Fruit fly (Drosophila melanogaster) whole organism, embryonic: Measurements from ENCODE around the gene CG15046.

Source experiments
- CG10321 ChIP-seq: fragments of 200-800 bp; sonication (Bioruptor generic); IDR thresholded peaks from 2 replicates; pipeline ENCODE4 v1.3.6; 2022; ENCODE audit warnings: missing biosample characterization, missing genetic modification characterization
- CG13296 ChIP-seq: fragments of 200-800 bp; sonication (Bioruptor generic); optimal IDR thresholded peaks from 3 replicates; lab custom pipeline; 2018; ENCODE audit warnings: missing biosample characterization, mild to moderate bottlenecking, missing genetic modification characterization
- CG13424 ChIP-seq: fragments of 200-800 bp; sonication (Bioruptor generic); optimal IDR thresholded peaks from 2 replicates; lab custom pipeline; 2019; ENCODE audit warnings: missing biosample characterization, mild to moderate bottlenecking, missing genetic modification characterization, moderate library complexity
- CG1792 ChIP-seq: fragments of 200-800 bp; sonication (Bioruptor generic); optimal IDR thresholded peaks from 2 replicates; lab custom pipeline; 2016; ENCODE audit warnings: missing biosample characterization, missing genetic modification characterization
- CG18011 ChIP-seq: fragments of 200-800 bp; sonication (Bioruptor generic); optimal IDR thresholded peaks from 2 replicates; lab custom pipeline; 2017; ENCODE audit warnings: missing biosample characterization, missing genetic modification characterization, mild to moderate bottlenecking, moderate library complexity, missing genotype
- CG18599 ChIP-seq: fragments of 200-800 bp; sonication (Bioruptor generic); optimal IDR thresholded peaks from 3 replicates; lab custom pipeline; 2017; ENCODE audit warnings: missing biosample characterization, missing genetic modification characterization, mild to moderate bottlenecking, moderate library complexity, missing genetic modification reagents
- CG34422 ChIP-seq: fragments of 200-800 bp; sonication (Bioruptor generic); IDR thresholded peaks from 3 replicates; pipeline ENCODE4 v1.3.6; 2022; ENCODE audit warnings: missing biosample characterization, missing genetic modification characterization
- CG42726 ChIP-seq: fragments of 200-800 bp; sonication (Bioruptor generic); IDR thresholded peaks from 2 replicates; pipeline ENCODE4 v1.3.6; 2022; ENCODE audit warnings: missing biosample characterization, missing genetic modification characterization; ENCODE audit not compliant: partially characterized antibody
- CG4730 ChIP-seq: fragments of 200-800 bp; sonication (Bioruptor generic); IDR thresholded peaks from 2 replicates; pipeline ENCODE4 v1.3.6; 2022; ENCODE audit warnings: missing biosample characterization, missing genetic modification characterization
- CG6272 ChIP-seq: fragments of 200-800 bp; sonication (Bioruptor generic); IDR thresholded peaks from 2 replicates; pipeline ENCODE4 v1.3.6; 2022; ENCODE audit warnings: missing biosample characterization, missing genetic modification characterization
- CG7745 ChIP-seq: fragments of 200-800 bp; sonication (Bioruptor generic); optimal IDR thresholded peaks from 2 replicates; lab custom pipeline; 2018; ENCODE audit warnings: missing biosample characterization, mild to moderate bottlenecking, missing genetic modification characterization, moderate library complexity
- Camta ChIP-seq: fragments of 200-800 bp; sonication (Bioruptor generic); optimal IDR thresholded peaks from 2 replicates; lab custom pipeline; 2016; ENCODE audit warnings: missing biosample characterization, missing genetic modification characterization
- D19B ChIP-seq: fragments of 200-800 bp; sonication (Bioruptor generic); optimal IDR thresholded peaks from 2 replicates; lab custom pipeline; 2017; ENCODE audit warnings: missing biosample characterization, mild to moderate bottlenecking, missing genetic modification characterization
- E2f1 ChIP-seq: fragments of 200-800 bp; sonication (Bioruptor generic); IDR thresholded peaks from 2 replicates; pipeline ENCODE4 v1.3.6; 2022; ENCODE audit warnings: missing biosample characterization, missing genetic modification characterization
- ERR ChIP-seq: fragments of 200-800 bp; sonication (Bioruptor generic); optimal IDR thresholded peaks from 2 replicates; lab custom pipeline; 2016; ENCODE audit warnings: missing biosample characterization, missing genetic modification characterization
- Eip74EF ChIP-seq, 2 experiments: fragments of 200-800 bp in 1 of 2; fragments of >200 bp in 1 of 2; sonication (Bioruptor generic) in 1 of 2; optimal IDR thresholded peaks; 2 replicates each; lab custom pipeline; 2017 to 2019; ENCODE audit warnings: missing biosample characterization in 2 of 2, missing genetic modification characterization in 2 of 2, mild to moderate bottlenecking in 1 of 2, moderate library complexity in 1 of 2
- Fer2 ChIP-seq: fragments of 200-800 bp; sonication (Bioruptor generic); optimal IDR thresholded peaks from 2 replicates; lab custom pipeline; 2018; ENCODE audit warnings: missing biosample characterization, mild to moderate bottlenecking, missing genetic modification characterization, moderate library complexity
- HHEX ChIP-seq: fragments of 200-800 bp; sonication (Bioruptor generic); optimal IDR thresholded peaks from 3 replicates; lab custom pipeline; 2017; ENCODE audit warnings: missing biosample characterization, mild to moderate bottlenecking, missing genetic modification characterization, missing genetic modification reagents
- HLH3B ChIP-seq: fragments of 200-800 bp; sonication (Bioruptor generic); IDR thresholded peaks from 2 replicates; pipeline ENCODE4 v1.3.6; 2022; ENCODE audit warnings: missing biosample characterization, missing genetic modification characterization
- Hmr ChIP-seq: fragments of 200-800 bp; sonication (Bioruptor generic); optimal IDR thresholded peaks from 3 replicates; lab custom pipeline; 2017; ENCODE audit warnings: mild to moderate bottlenecking, missing biosample characterization, missing genetic modification reagents, missing genetic modification characterization
- Hmx ChIP-seq: fragments of 200-800 bp; sonication (Bioruptor generic); optimal IDR thresholded peaks from 2 replicates; lab custom pipeline; 2016; ENCODE audit warnings: missing biosample characterization, missing genetic modification characterization
- Kr ChIP-seq: fragments of 200-800 bp; sonication (Bioruptor generic); optimal IDR thresholded peaks from 2 replicates; lab custom pipeline; 2017; ENCODE audit warnings: missing biosample characterization, mild to moderate bottlenecking, missing genetic modification characterization
- Lhr ChIP-seq: fragments of 200-800 bp; sonication (Bioruptor generic); optimal IDR thresholded peaks from 3 replicates; lab custom pipeline; 2017; ENCODE audit warnings: mild to moderate bottlenecking, missing biosample characterization, missing genetic modification reagents, missing genetic modification characterization
- Max ChIP-seq: fragments of 200-800 bp; sonication (Bioruptor generic); optimal IDR thresholded peaks from 2 replicates; lab custom pipeline; 2016; ENCODE audit warnings: missing biosample characterization, mild to moderate bottlenecking, missing genetic modification characterization
- Mrtf ChIP-seq: fragments of 200-800 bp; sonication (Bioruptor generic); IDR thresholded peaks from 3 replicates; pipeline ENCODE4 v1.3.6; 2022; ENCODE audit warnings: missing biosample characterization, missing genetic modification characterization
- Pdp1 ChIP-seq, 2 experiments: fragments of 200-800 bp; sonication (Bioruptor generic); optimal IDR thresholded peaks; 3 replicates each; lab custom pipeline; 2016; ENCODE audit warnings: missing biosample characterization in 2 of 2, missing genetic modification characterization in 2 of 2, mild to moderate bottlenecking in 1 of 2, moderate library complexity in 1 of 2
- Six4 ChIP-seq: fragments of 200-800 bp; sonication (Bioruptor generic); optimal IDR thresholded peaks from 2 replicates; lab custom pipeline; 2016; ENCODE audit warnings: missing biosample characterization, missing genetic modification characterization
- ab ChIP-seq: fragments of 200-800 bp; sonication (Bioruptor generic); optimal IDR thresholded peaks from 2 replicates; lab custom pipeline; 2016; ENCODE audit warnings: missing biosample characterization, missing genetic modification characterization
- aop ChIP-seq: fragments of 200-800 bp; sonication (Bioruptor generic); IDR thresholded peaks from 2 replicates; pipeline ENCODE4 v1.3.6; 2022; ENCODE audit warnings: missing biosample characterization, missing genetic modification characterization
- ash1 ChIP-seq: fragments of 200-800 bp; sonication (Bioruptor generic); optimal IDR thresholded peaks from 2 replicates; lab custom pipeline; 2018; ENCODE audit warnings: missing biosample characterization, mild to moderate bottlenecking, missing genetic modification characterization
- az2 ChIP-seq: fragments of 200-800 bp; sonication (Bioruptor generic); optimal IDR thresholded peaks from 3 replicates; lab custom pipeline; 2016; ENCODE audit warnings: missing biosample characterization, missing genetic modification characterization
- bowl ChIP-seq: fragments of 200-800 bp; sonication (Bioruptor generic); IDR thresholded peaks from 2 replicates; pipeline ENCODE4 v1.3.6; 2022; ENCODE audit warnings: missing biosample characterization, missing genetic modification characterization
- br ChIP-seq: fragments of >200 bp; optimal IDR thresholded peaks from 2 replicates; lab custom pipeline; 2017
- crc ChIP-seq: fragments of 200-800 bp; sonication (Bioruptor generic); optimal IDR thresholded peaks from 2 replicates; lab custom pipeline; 2016; ENCODE audit warnings: missing biosample characterization, missing genetic modification characterization
- ewg ChIP-seq: fragments of 200-800 bp; sonication (Bioruptor generic); optimal IDR thresholded peaks from 3 replicates; lab custom pipeline; 2017; ENCODE audit warnings: mild to moderate bottlenecking, missing biosample characterization, missing genetic modification reagents, missing genetic modification characterization
- fd64A ChIP-seq: fragments of 200-800 bp; sonication (Bioruptor generic); optimal IDR thresholded peaks from 3 replicates; lab custom pipeline; 2018; ENCODE audit warnings: missing biosample characterization, mild to moderate bottlenecking, missing genetic modification characterization
- gcm2 ChIP-seq: fragments of 200-800 bp; sonication (Bioruptor generic); optimal IDR thresholded peaks from 2 replicates; lab custom pipeline; 2016; ENCODE audit warnings: missing biosample characterization, missing genetic modification characterization
- grn ChIP-seq: fragments of 200-800 bp; sonication (Bioruptor generic); optimal IDR thresholded peaks from 3 replicates; lab custom pipeline; 2017; ENCODE audit warnings: missing biosample characterization, missing genetic modification characterization
- inv ChIP-seq: fragments of 200-800 bp; sonication (Bioruptor generic); IDR thresholded peaks from 2 replicates; pipeline ENCODE4 v1.3.6; 2022; ENCODE audit warnings: missing biosample characterization, missing genetic modification characterization; ENCODE audit not compliant: partially characterized antibody
- jigr1 ChIP-seq: fragments of 200-800 bp; sonication (Bioruptor generic); IDR thresholded peaks from 3 replicates; pipeline ENCODE4 v1.3.6; 2022; ENCODE audit warnings: missing biosample characterization, missing genetic modification characterization
- klu ChIP-seq: fragments of 200-800 bp; sonication (Bioruptor generic); IDR thresholded peaks from 2 replicates; pipeline ENCODE4 v1.3.6; 2022; ENCODE audit warnings: missing biosample characterization, missing genetic modification characterization
- oc ChIP-seq: fragments of 200-800 bp; sonication (Bioruptor generic); optimal IDR thresholded peaks from 2 replicates; lab custom pipeline; 2018; ENCODE audit warnings: missing biosample characterization, mild to moderate bottlenecking, missing genetic modification characterization, moderate library complexity
- pb ChIP-seq: fragments of 200-800 bp; sonication (Bioruptor generic); optimal IDR thresholded peaks from 3 replicates; lab custom pipeline; 2016; ENCODE audit warnings: missing biosample characterization, missing genetic modification characterization
- pnt ChIP-seq: fragments of 200-800 bp; sonication (Bioruptor generic); optimal IDR thresholded peaks from 3 replicates; lab custom pipeline; 2016; ENCODE audit warnings: missing biosample characterization, missing genetic modification characterization
- psq ChIP-seq: fragments of 200-800 bp; sonication (Bioruptor generic); optimal IDR thresholded peaks from 2 replicates; lab custom pipeline; 2017; ENCODE audit warnings: missing biosample characterization, missing genetic modification characterization
- ranshi ChIP-seq: fragments of 200-800 bp; sonication (Bioruptor generic); IDR thresholded peaks from 2 replicates; pipeline ENCODE4 v1.3.6; 2022; ENCODE audit warnings: missing biosample characterization, missing genetic modification characterization
- sob ChIP-seq: fragments of 200-800 bp; sonication (Bioruptor generic); IDR thresholded peaks from 2 replicates; pipeline ENCODE4 v1.3.6; 2022; ENCODE audit warnings: missing biosample characterization, missing genetic modification characterization
- tap ChIP-seq: fragments of 200-800 bp; optimal IDR thresholded peaks from 3 replicates; lab custom pipeline; 2019; ENCODE audit warnings: missing biosample characterization, mild to moderate bottlenecking, missing genetic modification characterization, moderate library complexity
- tgo ChIP-seq: fragments of 200-800 bp; sonication (Bioruptor generic); IDR thresholded peaks from 3 replicates; pipeline ENCODE4 v1.3.6; 2022; ENCODE audit warnings: missing biosample characterization, missing genetic modification characterization
- tna ChIP-seq: fragments of 200-800 bp; sonication (Bioruptor generic); IDR thresholded peaks from 2 replicates; pipeline ENCODE4 v1.3.6; 2022; ENCODE audit warnings: missing biosample characterization, missing genetic modification characterization; ENCODE audit not compliant: partially characterized antibody
- usp ChIP-seq: fragments of >200 bp; optimal IDR thresholded peaks from 2 replicates; lab custom pipeline; 2017; ENCODE audit warnings: missing biosample characterization, missing genetic modification characterization
- zfh2 ChIP-seq: fragments of 200-800 bp; sonication (Bioruptor generic); optimal IDR thresholded peaks from 2 replicates; lab custom pipeline; 2016; ENCODE audit warnings: missing biosample characterization, missing genetic modification characterization

CG15046 gene

dm6 chrX:18517415-18517814 lies 28.0 kb upstream of the CG15046 start (continued):
- TF ChIP-seq ranshi (GFP tag; lab: Robert Waterston, UW) = no peak
- TF ChIP-seq br (lab: Kevin White, UChicago) = no peak
- no peak for TF ChIP-seq CG10321 (GFP tag; lab: Robert Waterston, UW)
- 0 out of 3 replicates have a peak, but pooled peaks have one; percentile 56 for TF ChIP-seq CG34422 (GFP tag; lab: Robert Waterston, UW)
- TF ChIP-seq CG1792 = no peak
- peak; percentile 46 for TF ChIP-seq az2 (GFP tag; lab: Kevin White, UChicago)
- no peak for TF ChIP-seq crc
- peak; percentile 26 for TF ChIP-seq CG13296 (GFP tag; lab: Kevin White, UChicago)
- TF ChIP-seq Six4 (GFP tag; lab: Kevin White, UChicago) = no peak
- TF ChIP-seq jigr1 (GFP tag; lab: Robert Waterston, UW) = no peak
- no peak for TF ChIP-seq CG6272 (GFP tag; lab: Robert Waterston, UW)
- 0 out of 3 replicates have a peak, but pooled peaks have one; percentile 29 for TF ChIP-seq tgo (GFP tag; lab: Robert Waterston, UW)
- no peak for TF ChIP-seq CG18599 (GFP tag; lab: Kevin White, UChicago)
- TF ChIP-seq usp (GFP tag; lab: Kevin White, UChicago) = no peak
- TF ChIP-seq ash1 = no peak
- TF ChIP-seq Camta (GFP tag; lab: Kevin White, UChicago) = peak; percentile 25
- no peak for TF ChIP-seq CG13424 (tag; lab: Kevin White, UChicago)
- TF ChIP-seq pb = peak; percentile 7
- TF ChIP-seq inv (GFP tag; lab: Robert Waterston, UW) = no peak
- TF ChIP-seq ewg = peak; percentile 32
- no peak for TF ChIP-seq Pdp1 (GFP tag; optimal IDR thresholded peaks at IDR 0.05; lab: Kevin White, UChicago)
- TF ChIP-seq klu (GFP tag; lab: Robert Waterston, UW) = no peak
- peak; percentile 52; the same call in 1 of the 2 replicates for TF ChIP-seq sob
- no peak for TF ChIP-seq CG7745 (tag; lab: Kevin White, UChicago)
- no peak for TF ChIP-seq zfh2 (GFP tag; lab: Kevin White, UChicago)
- TF ChIP-seq E2f1 (GFP tag; lab: Robert Waterston, UW) = 0 out of 2 replicates have a peak, but pooled peaks have one; percentile 12
- TF ChIP-seq Kr (GFP tag; lab: Kevin White, UChicago) = no peak
- TF ChIP-seq Hmx (GFP tag; lab: Kevin White, UChicago) = no peak
- TF ChIP-seq CG42726 (GFP tag; lab: Robert Waterston, UW) = peak; percentile 59
- TF ChIP-seq fd64A (GFP tag; lab: Kevin White, UChicago) = no peak
- peak; percentile 43 for TF ChIP-seq Lhr (GFP tag; lab: Kevin White, UChicago)
- TF ChIP-seq psq (GFP tag; lab: Kevin White, UChicago) = no peak
- no peak for TF ChIP-seq Hmr (GFP tag; lab: Kevin White, UChicago)
- TF ChIP-seq Mrtf (GFP tag; lab: Robert Waterston, UW) = peak; percentile 57; the same call in 1 of the 3 replicates
- TF ChIP-seq bowl = no peak
- TF ChIP-seq pnt (GFP tag; lab: Kevin White, UChicago) = no peak
- no peak for TF ChIP-seq D19B (GFP tag; lab: Kevin White, UChicago)
- TF ChIP-seq oc (tag; lab: Kevin White, UChicago) = no peak
- TF ChIP-seq Fer2 (tag; lab: Kevin White, UChicago) = no peak
- TF ChIP-seq Max (GFP tag; lab: Kevin White, UChicago) = no peak
- TF ChIP-seq tna (GFP tag; lab: Robert Waterston, UW) = no peak; the same call in 1 of the 2 replicates
- no peak for TF ChIP-seq CG18011
- TF ChIP-seq ab = no peak
- TF ChIP-seq ERR = no peak
- TF ChIP-seq grn = no peak
- no peak for TF ChIP-seq HHEX (GFP tag; lab: Kevin White, UChicago)
- TF ChIP-seq HLH3B (GFP tag; lab: Robert Waterston, UW) = no peak
- no peak for TF ChIP-seq gcm2
- TF ChIP-seq tap = no peak
- no peak for TF ChIP-seq aop (GFP tag; lab: Robert Waterston, UW)
- TF ChIP-seq Eip74EF (GFP tag; optimal IDR thresholded peaks at IDR 0.05; lab: Kevin White, UChicago) = no peak
- TF ChIP-seq CG4730 = 0 out of 2 replicates have a peak, but pooled peaks have one; percentile 7
